Fruit fly (Drosophila melanogaster) whole organism, embryonic: Measurements from ENCODE around the gene CG32052.

Source experiments
- ATbp ChIP-seq: fragments of 200-800 bp; sonication (Bioruptor generic); optimal IDR thresholded peaks from 2 replicates; lab custom pipeline; 2017; ENCODE audit warnings: missing biosample characterization, mild to moderate bottlenecking, missing genetic modification characterization, missing genetic modification reagents
- CG15269 ChIP-seq: fragments of 200-800 bp; sonication (Bioruptor generic); optimal IDR thresholded peaks from 2 replicates; lab custom pipeline; 2018; ENCODE audit warnings: missing biosample characterization, mild to moderate bottlenecking, missing genetic modification characterization, moderate library complexity
- CG18262 ChIP-seq: fragments of 200-800 bp; optimal IDR thresholded peaks from 3 replicates; lab custom pipeline; 2019; ENCODE audit warnings: missing biosample characterization, mild to moderate bottlenecking, missing genetic modification characterization, moderate library complexity
- CG6175 ChIP-seq: fragments of 200-800 bp; sonication (Bioruptor generic); IDR thresholded peaks from 3 replicates; pipeline ENCODE4 v1.3.6; 2022; ENCODE audit warnings: missing biosample characterization, missing genetic modification characterization
- Drgx ChIP-seq: fragments of 200-800 bp; sonication (Bioruptor generic); IDR thresholded peaks from 2 replicates; pipeline ENCODE4 v1.3.6; 2022; ENCODE audit warnings: missing biosample characterization, missing genetic modification characterization
- Hr51 ChIP-seq, 2 experiments: fragments of 200-800 bp; sonication (Bioruptor generic); optimal IDR thresholded peaks; 2 replicates in 1 of 2; 3 replicates in 1 of 2; lab custom pipeline; 2016 to 2018; ENCODE audit warnings: missing biosample characterization in 2 of 2, missing genetic modification characterization in 2 of 2, mild to moderate bottlenecking in 1 of 2, moderate library complexity in 1 of 2
- crp ChIP-seq, 2 experiments: fragments of 200-800 bp; sonication (Bioruptor generic); optimal IDR thresholded peaks; 2 replicates in 1 of 2; 3 replicates in 1 of 2; lab custom pipeline; 2017; ENCODE audit warnings: missing biosample characterization in 2 of 2, missing genetic modification characterization in 2 of 2, mild to moderate bottlenecking in 1 of 2, moderate library complexity in 1 of 2
- mirr ChIP-seq: fragments of 200-800 bp; sonication (Bioruptor generic); optimal IDR thresholded peaks from 3 replicates; lab custom pipeline; 2018; ENCODE audit warnings: missing biosample characterization, mild to moderate bottlenecking, missing genetic modification characterization
- p53 ChIP-seq: fragments of 200-800 bp; sonication (Bioruptor generic); optimal IDR thresholded peaks from 2 replicates; lab custom pipeline; 2016; ENCODE audit warnings: missing biosample characterization, missing genetic modification characterization
- slbo ChIP-seq: fragments of 200-800 bp; sonication (Bioruptor generic); IDR thresholded peaks from 2 replicates; pipeline ENCODE4 v1.3.6; 2022; ENCODE audit warnings: missing biosample characterization, missing genetic modification characterization
- usp ChIP-seq: fragments of >200 bp; optimal IDR thresholded peaks from 2 replicates; lab custom pipeline; 2017; ENCODE audit warnings: missing biosample characterization, missing genetic modification characterization
- zfh2 ChIP-seq: fragments of 200-800 bp; sonication (Bioruptor generic); optimal IDR thresholded peaks from 2 replicates; lab custom pipeline; 2016; ENCODE audit warnings: missing biosample characterization, missing genetic modification characterization

DNA sequence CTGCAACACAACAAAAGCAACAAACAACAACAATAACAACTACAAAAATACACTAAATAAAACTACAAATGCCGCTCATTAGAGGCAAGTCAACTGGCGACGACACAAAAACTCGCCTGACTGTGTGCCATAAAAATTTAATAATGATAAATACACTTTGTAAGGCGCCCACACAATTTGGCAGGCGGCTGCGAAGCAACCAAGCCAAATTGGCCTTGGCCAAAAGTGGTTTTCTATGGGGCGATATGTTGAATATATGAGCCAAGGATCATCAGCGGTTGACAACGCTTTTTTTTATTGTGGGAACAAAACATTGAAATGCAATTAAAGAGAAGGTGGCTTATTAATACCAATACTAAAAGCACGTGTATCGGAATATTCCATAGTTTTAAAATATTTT lies 63.3 kb downstream of the CG32052 start:
- TF ChIP-seq Drgx (GFP tag; lab: Robert Waterston, UW) (no peak), zfh2 (no peak), ATbp (GFP tag; lab: Kevin White, UChicago) (no peak), CG15269 (no peak), CG18262 (tag; lab: Kevin White, UChicago) (no peak), crp (GFP tag; optimal IDR thresholded peaks at IDR 0.05; lab: Kevin White, UChicago) (no peak), p53 (no peak), usp (GFP tag; lab: Kevin White, UChicago) (no peak), slbo (GFP tag; lab: Robert Waterston, UW) (no peak), mirr (no peak), CG6175 (no peak), Hr51 (GFP tag; optimal IDR thresholded peaks at IDR 0.05; lab: Kevin White, UChicago) (no peak)
